Worm (Caenorhabditis elegans): ENCODE data around the gene ncs-1.

DNA sequence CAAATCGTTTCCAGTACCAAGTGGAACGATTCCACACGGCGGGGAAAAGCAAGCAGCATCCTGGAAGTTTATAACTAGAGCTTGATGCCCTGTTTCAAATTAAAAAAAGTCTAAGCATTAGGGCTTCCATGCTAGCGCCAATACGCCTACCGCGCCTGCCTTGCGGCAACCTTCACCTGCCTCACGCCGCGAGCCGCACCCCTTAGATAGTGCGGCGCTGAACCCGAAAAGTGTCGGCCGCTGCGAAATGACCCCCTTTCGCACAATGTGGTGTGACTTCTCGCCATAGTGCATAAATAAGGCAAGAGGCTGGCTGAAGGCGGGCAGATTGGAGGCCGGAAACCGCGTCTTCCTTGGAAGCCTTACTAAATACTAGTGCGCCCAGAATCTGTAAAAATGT is 23.4 kb upstream of the ncs-1 start:
- TF ChIP-seq lin-15B (tag; optimal IDR thresholded peaks at IDR 0.05) = no peak
- no peak for TF ChIP-seq lin-13 (GFP tag; optimal IDR thresholded peaks at IDR 0.05)
- no peak for TF ChIP-seq lin-39 (tag; optimal IDR thresholded peaks at IDR 0.05)
- no peak for TF ChIP-seq jun-1 (tag; optimal IDR thresholded peaks at IDR 0.05)
- TF ChIP-seq nhr-76 (tag; optimal IDR thresholded peaks at IDR 0.05) = no peak
